Worm (Caenorhabditis elegans) whole organism, L2 larva: ENCODE results near the gene plx-2.
A peak's percentile ranks its signal among the peaks of the same experiment; 100 is the strongest.

ENCODE experiments used
- C34F6.9 ChIP-seq: fragments of 150-350 bp; optimal IDR thresholded peaks from 2 replicates; lab custom pipeline; 2014; ENCODE audit warnings: missing biosample characterization, missing genetic modification characterization
- F13H6.1 ChIP-seq: sonication (generic microtip); optimal IDR thresholded peaks from 2 replicates; lab custom pipeline; 2016; ENCODE audit warnings: missing genetic modification characterization, missing compliant biosample characterization
- R02D3.7 ChIP-seq: fragments of 150-350 bp; optimal IDR thresholded peaks from 2 replicates; lab custom pipeline; 2014; ENCODE audit warnings: missing biosample characterization, missing genetic modification characterization
- Y55F3AM.14 ChIP-seq: fragments of 200-800 bp; sonication (Bioruptor generic); optimal IDR thresholded peaks from 2 replicates; lab custom pipeline; 2018; ENCODE audit warnings: mild to moderate bottlenecking, missing genetic modification characterization, missing compliant biosample characterization
- ZK546.5 ChIP-seq: sonication (generic microtip); optimal IDR thresholded peaks from 2 replicates; lab custom pipeline; 2017; ENCODE audit warnings: missing biosample characterization, missing genetic modification characterization
- alr-1 ChIP-seq: fragments of 150-350 bp; optimal IDR thresholded peaks from 2 replicates; lab custom pipeline; 2014; ENCODE audit warnings: missing biosample characterization, missing genetic modification characterization
- aly-2 ChIP-seq: fragments of 150-350 bp; optimal IDR thresholded peaks from 2 replicates; lab custom pipeline; 2014; ENCODE audit warnings: missing biosample characterization, missing genetic modification characterization
- ama-1 ChIP-seq: fragments of 150-350 bp; optimal IDR thresholded peaks from 2 replicates; lab custom pipeline; 2018; ENCODE audit warnings: inconsistent platforms
- blmp-1 ChIP-seq: sonication (generic microtip); optimal IDR thresholded peaks from 2 replicates; lab custom pipeline; 2017; ENCODE audit warnings: missing genetic modification characterization, mild to moderate bottlenecking, missing compliant biosample characterization, antibody characterized with exemption, moderate library complexity; ENCODE audit not compliant: insufficient read depth
- ceh-16 ChIP-seq: fragments of 150-350 bp; optimal IDR thresholded peaks from 2 replicates; lab custom pipeline; 2014; ENCODE audit warnings: missing biosample characterization, missing genetic modification characterization
- ceh-82 ChIP-seq: fragments of 150-350 bp; optimal IDR thresholded peaks from 2 replicates; lab custom pipeline; 2014; ENCODE audit warnings: missing biosample characterization, missing genetic modification characterization
- crh-2 ChIP-seq: sonication (generic microtip); optimal IDR thresholded peaks from 2 replicates; lab custom pipeline; 2017; ENCODE audit warnings: missing biosample characterization, missing genetic modification characterization
- dmd-4 ChIP-seq: sonication (generic microtip); optimal IDR thresholded peaks from 2 replicates; lab custom pipeline; 2017; ENCODE audit warnings: missing biosample characterization, missing genetic modification characterization
- fos-1 ChIP-seq: fragments of 150-350 bp; optimal IDR thresholded peaks from 2 replicates; lab custom pipeline; 2014; ENCODE audit warnings: missing biosample characterization, missing genetic modification characterization
- gmeb-1 ChIP-seq: fragments of 150-350 bp; optimal IDR thresholded peaks from 2 replicates; lab custom pipeline; 2014; ENCODE audit warnings: missing biosample characterization, missing genetic modification characterization
- lin-11 ChIP-seq: fragments of 150-350 bp; sonication (generic microtip); optimal IDR thresholded peaks from 2 replicates; lab custom pipeline; 2014; ENCODE audit warnings: missing biosample characterization, missing genetic modification characterization, inconsistent platforms, mixed read lengths
- lin-13 ChIP-seq: fragments of 150-350 bp; optimal IDR thresholded peaks from 2 replicates; lab custom pipeline; 2014; ENCODE audit warnings: missing biosample characterization, missing genetic modification reagents, missing genetic modification characterization
- lsy-2 ChIP-seq, 2 experiments: fragments of 150-350 bp in 1 of 2; sonication (generic microtip) in 1 of 2; optimal IDR thresholded peaks; 2 replicates each; lab custom pipeline; 2014 to 2017; ENCODE audit warnings: missing biosample characterization in 2 of 2, missing genetic modification characterization in 2 of 2
- mab-5 ChIP-seq: fragments of 150-350 bp; optimal IDR thresholded peaks from 2 replicates; lab custom pipeline; 2014; ENCODE audit warnings: missing biosample characterization, missing genetic modification characterization
- mdl-1 ChIP-seq, 2 experiments: fragments of 150-350 bp in 1 of 2; sonication (generic microtip) in 1 of 2; optimal IDR thresholded peaks; 2 replicates each; lab custom pipeline; 2017; ENCODE audit warnings: missing biosample characterization in 2 of 2, missing genetic modification characterization in 2 of 2
- nhr-10 ChIP-seq: sonication (generic microtip); optimal IDR thresholded peaks from 2 replicates; lab custom pipeline; 2017; ENCODE audit warnings: missing biosample characterization, missing genetic modification characterization
- nhr-12 ChIP-seq: fragments of 150-350 bp; optimal IDR thresholded peaks from 2 replicates; lab custom pipeline; 2014; ENCODE audit warnings: missing biosample characterization, missing genetic modification characterization
- nhr-129 ChIP-seq: fragments of 150-350 bp; optimal IDR thresholded peaks from 2 replicates; lab custom pipeline; 2014; ENCODE audit warnings: missing biosample characterization, missing genetic modification characterization
- nhr-21 ChIP-seq: fragments of 150-350 bp; optimal IDR thresholded peaks from 2 replicates; lab custom pipeline; 2014; ENCODE audit warnings: missing biosample characterization, missing genetic modification characterization
- nhr-25 ChIP-seq: fragments of 150-350 bp; sonication (generic microtip); optimal IDR thresholded peaks from 3 replicates; lab custom pipeline; 2014; ENCODE audit warnings: missing biosample characterization, missing genetic modification characterization
- nhr-6 ChIP-seq: fragments of 150-350 bp; optimal IDR thresholded peaks from 2 replicates; lab custom pipeline; 2014; ENCODE audit warnings: missing biosample characterization, missing genetic modification characterization
- peb-1 ChIP-seq: fragments of 150-350 bp; optimal IDR thresholded peaks from 2 replicates; lab custom pipeline; 2014; ENCODE audit warnings: missing biosample characterization, missing genetic modification characterization
- sem-4 ChIP-seq: fragments of 150-350 bp; optimal IDR thresholded peaks from 2 replicates; lab custom pipeline; 2014; ENCODE audit warnings: missing biosample characterization, missing genetic modification reagents, missing genetic modification characterization
- skn-1 ChIP-seq: sonication (generic microtip); optimal IDR thresholded peaks from 2 replicates; lab custom pipeline; 2017; ENCODE audit warnings: missing biosample characterization, missing genetic modification characterization
- sma-3 ChIP-seq: sonication (generic microtip); optimal IDR thresholded peaks from 2 replicates; lab custom pipeline; 2016; ENCODE audit warnings: missing genetic modification reagents, missing genetic modification characterization, missing compliant biosample characterization
- snpc-4 ChIP-seq: fragments of 150-350 bp; optimal IDR thresholded peaks from 2 replicates; lab custom pipeline; 2014; ENCODE audit warnings: missing biosample characterization, missing genetic modification characterization
- unc-39 ChIP-seq: fragments of 150-350 bp; optimal IDR thresholded peaks from 2 replicates; lab custom pipeline; 2014; ENCODE audit warnings: missing biosample characterization, missing genetic modification characterization
- unc-55 ChIP-seq: fragments of 150-350 bp; sonication (generic microtip); optimal IDR thresholded peaks from 3 replicates; lab custom pipeline; 2014; ENCODE audit warnings: missing biosample characterization, missing genetic modification reagents, missing genetic modification characterization
- ztf-1 ChIP-seq: fragments of 200-800 bp; sonication (Bioruptor generic); conservative IDR thresholded peaks from 2 replicates; pipeline ENCODE4 v1.3.6; 2022; ENCODE audit warnings: missing genetic modification characterization, missing compliant biosample characterization
- ztf-11 ChIP-seq: sonication (generic microtip); optimal IDR thresholded peaks from 2 replicates; lab custom pipeline; 2017; ENCODE audit warnings: missing biosample characterization, missing genetic modification characterization
- ztf-4 ChIP-seq: fragments of 150-350 bp; optimal IDR thresholded peaks from 2 replicates; lab custom pipeline; 2014; ENCODE audit warnings: missing biosample characterization, missing genetic modification characterization

Gene plx-2

DNA sequence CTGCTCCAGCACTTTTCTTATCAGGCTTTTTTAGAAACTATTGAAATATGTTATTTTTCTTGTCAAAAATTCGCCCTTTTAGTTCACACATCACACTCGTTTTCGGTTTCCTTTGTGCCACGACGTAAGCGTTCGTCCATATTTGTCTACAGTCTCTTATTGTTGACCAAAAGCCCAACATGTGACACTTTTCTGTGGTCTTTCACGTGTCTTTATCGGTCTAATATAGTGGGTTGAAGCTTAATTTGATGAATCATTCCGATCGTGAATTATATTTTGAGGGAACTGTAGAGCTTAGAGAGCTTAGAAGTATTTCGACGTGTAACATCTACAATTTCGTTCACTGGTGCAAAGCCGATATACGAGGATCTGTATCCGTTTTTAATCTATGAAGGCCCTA is 20.4 kb downstream of the plx-2 start:
- TF ChIP-seq nhr-129 (tag; lab: Kevin White, UChicago) = peak; percentile 19
- TF ChIP-seq lin-13 (GFP tag; lab: Kevin White, UChicago) = no peak
- TF ChIP-seq crh-2 = peak; percentile 44
- no peak for TF ChIP-seq ceh-82 (tag; lab: Kevin White, UChicago)
- peak in 1 of 2 experiments; percentile 5 for TF ChIP-seq lsy-2 (tag; optimal IDR thresholded peaks at IDR 0.05; lab: Kevin White, UChicago)
- no peak for TF ChIP-seq ceh-16 (tag; lab: Kevin White, UChicago)
- peak; percentile 33 for TF ChIP-seq F13H6.1 (tag; lab: Kevin White, UChicago)
- no peak for TF ChIP-seq ztf-11

ce11 chrII:14401098-14401497 is 23.6 kb downstream of the plx-2 start:
- TF ChIP-seq nhr-10 (no peak), ztf-11 (no peak), nhr-12 (tag; lab: Kevin White, UChicago) (no peak), ceh-16 (tag; lab: Kevin White, UChicago) (no peak)
- TF ChIP-seq, all 48 proteins: peak for 0

- peak; percentile 80 for TF ChIP-seq fos-1 (tag; lab: Kevin White, UChicago)
- TF ChIP-seq lsy-2 (tag; optimal IDR thresholded peaks at IDR 0.05; lab: Kevin White, UChicago) = peak; percentile 65 to 94
- peak; percentile 81 for TF ChIP-seq lin-11 (tag; lab: Kevin White, UChicago)
- TF ChIP-seq F13H6.1 (tag; lab: Kevin White, UChicago) = peak; percentile 77
- peak; percentile 84 for TF ChIP-seq sma-3 (GFP tag; lab: Kevin White, UChicago)
- no peak for TF ChIP-seq R02D3.7 (tag; lab: Kevin White, UChicago)
- peak; percentile 72 for TF ChIP-seq snpc-4
- TF ChIP-seq skn-1 (tag; lab: Kevin White, UChicago) = no peak
- TF ChIP-seq lin-13 (GFP tag; lab: Kevin White, UChicago) = peak; percentile 89
- TF ChIP-seq ama-1 = peak; percentile 70
- peak; percentile 89 for TF ChIP-seq nhr-129 (tag; lab: Kevin White, UChicago)
- TF ChIP-seq mdl-1 (tag; optimal IDR thresholded peaks at IDR 0.05; lab: Kevin White, UChicago) = peak; percentile 73 to 93
- TF ChIP-seq Y55F3AM.14 (GFP tag; lab: Kevin White, UChicago) = no peak
- no peak for TF ChIP-seq dmd-4 (tag; lab: Kevin White, UChicago)
- no peak for TF ChIP-seq ztf-1 (GFP tag; lab: Robert Waterston, UW)
- no peak for TF ChIP-seq peb-1
- TF ChIP-seq ZK546.5 (tag; lab: Kevin White, UChicago) = no peak
- TF ChIP-seq unc-55 (GFP tag; lab: Kevin White, UChicago) = peak; percentile 93
- TF ChIP-seq blmp-1 = peak; percentile 62
- no peak for TF ChIP-seq aly-2
- peak; percentile 96 for TF ChIP-seq crh-2
- TF ChIP-seq nhr-21 (tag; lab: Kevin White, UChicago) = peak; percentile 80
- peak; percentile 99 for TF ChIP-seq C34F6.9 (tag; lab: Kevin White, UChicago)
- TF ChIP-seq nhr-25 (tag; lab: Kevin White, UChicago) = peak; percentile 93
- TF ChIP-seq gmeb-1 (tag; lab: Kevin White, UChicago) = peak; percentile 84
- peak; percentile 89 for TF ChIP-seq sem-4 (tag; lab: Kevin White, UChicago)
- TF ChIP-seq alr-1 = no peak
- TF ChIP-seq ceh-16 (tag; lab: Kevin White, UChicago) = peak; percentile 10
- peak; percentile 28 for TF ChIP-seq nhr-6 (tag; lab: Kevin White, UChicago)
- no peak for TF ChIP-seq unc-39 (tag; lab: Kevin White, UChicago)
- peak; percentile 60 for TF ChIP-seq ztf-4 (tag; lab: Kevin White, UChicago)
- TF ChIP-seq mab-5 (tag; lab: Kevin White, UChicago) = peak; percentile 74
Observed at ce11 chrII:14399595-14399994, 25.1 kb downstream of the plx-2 start.

ce11 chrII:14393766-14394165 is 30.9 kb downstream of the plx-2 start:
- TF ChIP-seq fos-1 (tag; lab: Kevin White, UChicago) (no peak), nhr-12 (tag; lab: Kevin White, UChicago) (no peak), crh-2 (no peak), Y55F3AM.14 (GFP tag; lab: Kevin White, UChicago) (no peak)
